Worm (Caenorhabditis elegans): ENCODE measurements around the gene rbmx-2.

ce11 chrII:6181337-6181736, 15.4 kb downstream of the rbmx-2 start:
- TF ChIP-seq klf-2 (GFP tag; conservative IDR thresholded peaks at IDR 0.05) (no peak), flt-1 (GFP tag; IDR thresholded peaks at IDR 0.05) (no peak), ztf-29 (GFP tag; IDR thresholded peaks at IDR 0.05) (no peak), ztf-23 (GFP tag; IDR thresholded peaks at IDR 0.05) (no peak)
